Fruit fly (Drosophila melanogaster) whole organism: Measurements from ENCODE around the gene CG42554.

Experiments used
- CG8478 ChIP-seq: fragments of >200 bp; optimal IDR thresholded peaks from 2 replicates; lab custom pipeline; 2018; ENCODE audit warnings: inconsistent platforms
- Dll ChIP-seq: fragments of >200 bp; optimal IDR thresholded peaks from 2 replicates; lab custom pipeline; 2017
- EcR ChIP-seq, 2 experiments: fragments of >200 bp; optimal IDR thresholded peaks; 2 replicates each; lab custom pipeline; 2017; ENCODE audit warnings: missing biosample characterization in 2 of 2, missing genetic modification characterization in 2 of 2, missing genetic modification reagents in 2 of 2
- pan ChIP-seq: fragments of >200 bp; optimal IDR thresholded peaks from 2 replicates; lab custom pipeline; 2017
- psq ChIP-seq: fragments of >200 bp; optimal IDR thresholded peaks from 2 replicates; lab custom pipeline; 2017
- usp ChIP-seq: fragments of >200 bp; optimal IDR thresholded peaks from 2 replicates; lab custom pipeline; 2017; ENCODE audit warnings: missing biosample characterization, missing genetic modification characterization, mixed read lengths

DNA sequence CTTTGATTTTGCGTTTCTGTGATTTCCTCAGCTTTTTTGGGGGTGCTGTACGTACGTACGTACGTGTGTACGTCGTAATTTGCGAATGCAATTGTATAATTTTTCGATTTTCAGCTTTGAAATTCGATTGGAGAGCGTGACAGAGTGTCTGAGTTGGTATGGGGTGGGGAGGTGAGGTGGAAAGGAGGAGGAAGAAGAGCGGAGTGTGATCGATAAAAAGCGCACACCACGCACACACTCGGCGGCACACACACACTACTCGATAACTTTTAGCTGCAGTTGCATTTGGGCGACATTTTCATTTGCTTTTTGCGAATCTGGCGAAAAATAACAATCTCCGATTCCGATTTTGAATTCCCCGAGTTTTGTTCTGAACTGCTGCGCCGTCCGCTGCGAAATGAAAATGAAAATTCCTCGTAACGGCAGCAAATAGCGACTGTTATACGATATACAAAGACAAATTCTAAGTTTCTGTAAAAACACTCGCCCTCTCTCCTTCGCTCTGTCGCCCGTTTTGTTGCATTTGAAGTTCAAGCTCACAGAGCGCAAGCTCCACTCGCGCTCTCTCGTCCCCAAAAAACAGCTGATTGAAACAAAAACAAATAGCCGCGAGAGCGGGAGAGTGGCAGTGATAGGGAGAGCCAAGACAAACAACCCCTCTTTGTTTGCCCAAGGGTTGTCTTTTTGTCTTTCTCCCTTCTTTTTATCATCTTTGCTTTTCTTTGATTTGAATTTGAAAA is 46.2 kb downstream of the CG42554 start, which contains the start of gene CG13907:
- TF ChIP-seq psq (lab: Kevin White, UChicago) (no peak), CG8478 (no peak), EcR (GFP tag; optimal IDR thresholded peaks at IDR 0.05; lab: Kevin White, UChicago) (no peak), pan (no peak), usp (GFP tag; lab: Kevin White, UChicago) (no peak), Dll (lab: Kevin White, UChicago) (peak; percentile 78)
